Worm (Caenorhabditis elegans) whole organism, L2 larva: ENCODE data around the gene F47B8.13.

ENCODE experiments used
- ceh-82 ChIP-seq: fragments of 150-350 bp; optimal IDR thresholded peaks from 2 replicates; lab custom pipeline; 2014; ENCODE audit warnings: missing biosample characterization, missing genetic modification characterization
- nhr-10 ChIP-seq: sonication (generic microtip); optimal IDR thresholded peaks from 2 replicates; lab custom pipeline; 2017; ENCODE audit warnings: missing biosample characterization, missing genetic modification characterization
- nhr-25 ChIP-seq: fragments of 150-350 bp; sonication (generic microtip); optimal IDR thresholded peaks from 3 replicates; lab custom pipeline; 2014; ENCODE audit warnings: missing biosample characterization, missing genetic modification characterization
- skn-1 ChIP-seq: sonication (generic microtip); optimal IDR thresholded peaks from 2 replicates; lab custom pipeline; 2017; ENCODE audit warnings: missing biosample characterization, missing genetic modification characterization
- snpc-4 ChIP-seq: fragments of 150-350 bp; optimal IDR thresholded peaks from 2 replicates; lab custom pipeline; 2014; ENCODE audit warnings: missing biosample characterization, missing genetic modification characterization
- unc-39 ChIP-seq: fragments of 150-350 bp; optimal IDR thresholded peaks from 2 replicates; lab custom pipeline; 2014; ENCODE audit warnings: missing biosample characterization, missing genetic modification characterization

- TF ChIP-seq skn-1 (tag; lab: Kevin White, UChicago) (no peak), snpc-4 (no peak), unc-39 (tag; lab: Kevin White, UChicago) (no peak), nhr-25 (no peak), ceh-82 (tag; lab: Kevin White, UChicago) (no peak), nhr-10 (tag; lab: Kevin White, UChicago) (no peak)
These were observed 42.4 kb upstream of the F47B8.13 start for ce11 chrV:14361973-14362372.
